Fruit fly (Drosophila melanogaster): ENCODE measurements around the gene capt.
A peak's percentile ranks its signal among the peaks of the same experiment; 100 is the strongest.

capt gene

DNA sequence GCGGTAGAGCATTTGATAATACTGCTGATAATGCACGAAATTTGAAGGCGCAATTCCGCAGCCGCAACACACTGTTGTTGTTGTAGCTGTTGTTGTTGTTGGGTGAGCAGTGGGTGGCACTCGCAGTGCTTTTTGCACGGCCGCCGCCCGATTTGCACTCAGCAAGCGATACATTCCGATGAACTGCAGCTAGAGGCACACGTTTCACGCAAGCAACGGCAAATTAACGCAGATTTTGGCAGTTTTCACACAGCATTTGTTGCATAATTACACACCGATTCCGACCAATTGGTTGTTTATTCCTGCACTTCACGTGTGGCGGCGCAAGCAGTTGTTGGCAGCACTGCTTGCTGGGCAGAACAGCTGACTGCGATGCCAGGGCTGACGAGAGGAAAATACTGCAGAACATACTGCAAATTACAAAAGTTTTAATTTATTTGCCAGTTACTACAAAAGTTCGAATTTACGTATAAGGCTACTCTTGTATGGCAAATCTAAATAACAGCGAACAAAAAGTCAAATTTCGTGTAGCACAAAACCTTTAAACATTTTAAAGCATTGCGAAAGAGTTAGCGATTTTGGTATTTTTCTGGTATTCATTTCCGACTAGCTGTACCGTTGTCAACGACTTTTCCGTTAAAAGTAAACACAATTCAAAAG lies 49.9 kb downstream of the capt start, which contains the start of the genes PolrMT and CG14339 (continued):
- peak; percentile 25 for TF ChIP-seq shn (GFP tag; optimal IDR thresholded peaks at IDR 0.05)
- no peak for TF ChIP-seq CTCF (GFP tag; optimal IDR thresholded peaks at IDR 0.05)
- TF ChIP-seq CG1529 (GFP tag; optimal IDR thresholded peaks at IDR 0.05) = no peak
- TF ChIP-seq usp (GFP tag; optimal IDR thresholded peaks at IDR 0.05) = no peak
- TF ChIP-seq CG13424 (tag; optimal IDR thresholded peaks at IDR 0.05) = peak; percentile 29
- peak; percentile 38 for TF ChIP-seq phol (tag; optimal IDR thresholded peaks at IDR 0.05)
- peak in 1 of 2 experiments; percentile 46 for TF ChIP-seq dpn (GFP tag; optimal IDR thresholded peaks at IDR 0.05)
- TF ChIP-seq CG17568 (GFP tag; optimal IDR thresholded peaks at IDR 0.05) = no peak
- TF ChIP-seq Hr51 (GFP tag; optimal IDR thresholded peaks at IDR 0.05) = no peak
- peak; percentile 19 for TF ChIP-seq CG18011 (GFP tag; optimal IDR thresholded peaks at IDR 0.05)
- peak; percentile 24 for TF ChIP-seq CG10979 (tag; optimal IDR thresholded peaks at IDR 0.05)
- no peak for TF ChIP-seq Asciz (GFP tag; optimal IDR thresholded peaks at IDR 0.05)
- TF ChIP-seq CG9215 (GFP tag; IDR thresholded peaks at IDR 0.05) = no peak
- peak; percentile 59 for TF ChIP-seq E2f2 (GFP tag; IDR thresholded peaks at IDR 0.05)
- peak; percentile 89 for TF ChIP-seq Med (GFP tag)
- no peak for TF ChIP-seq CG11085 (GFP tag; IDR thresholded peaks at IDR 0.05)
- TF ChIP-seq nmo (GFP tag; optimal IDR thresholded peaks at IDR 0.05) = peak; percentile 62
- TF ChIP-seq twi (tag; optimal IDR thresholded peaks at IDR 0.05) = peak; percentile 38
- TF ChIP-seq Ptx1 (GFP tag; IDR thresholded peaks at IDR 0.05) = no peak
- TF ChIP-seq disco-r (GFP tag; optimal IDR thresholded peaks at IDR 0.05) = no peak
- TF ChIP-seq ato (GFP tag; IDR thresholded peaks at IDR 0.05; ENCODE audit: partially characterized antibody) = no peak
- no peak for TF ChIP-seq CG10209 (GFP tag; optimal IDR thresholded peaks at IDR 0.05)
- no peak for TF ChIP-seq CG1647 (GFP tag; optimal IDR thresholded peaks at IDR 0.05)
- no peak for TF ChIP-seq Taf1 (GFP tag; IDR thresholded peaks at IDR 0.05)
- peak; percentile 37 for TF ChIP-seq stwl (tag; optimal IDR thresholded peaks at IDR 0.05)
- TF ChIP-seq CG10431 (GFP tag; optimal IDR thresholded peaks at IDR 0.05) = no peak
- TF ChIP-seq CG14050 (GFP tag; IDR thresholded peaks at IDR 0.05) = no peak
- TF ChIP-seq CG4328 (GFP tag; optimal IDR thresholded peaks at IDR 0.05) = no peak
- TF ChIP-seq CG10366 (GFP tag; IDR thresholded peaks at IDR 0.05) = no peak
- TF ChIP-seq ind (GFP tag; optimal IDR thresholded peaks at IDR 0.05) = no peak
- no peak for TF ChIP-seq Oaz (GFP tag; IDR thresholded peaks at IDR 0.05)
- no peak for TF ChIP-seq prd (optimal IDR thresholded peaks at IDR 0.05)
- TF ChIP-seq prd (GFP tag; IDR thresholded peaks at IDR 0.05) = peak; percentile 30; the same call in 2 of the 3 replicates
- no peak for TF ChIP-seq CG12071 (GFP tag; optimal IDR thresholded peaks at IDR 0.05)

DNA sequence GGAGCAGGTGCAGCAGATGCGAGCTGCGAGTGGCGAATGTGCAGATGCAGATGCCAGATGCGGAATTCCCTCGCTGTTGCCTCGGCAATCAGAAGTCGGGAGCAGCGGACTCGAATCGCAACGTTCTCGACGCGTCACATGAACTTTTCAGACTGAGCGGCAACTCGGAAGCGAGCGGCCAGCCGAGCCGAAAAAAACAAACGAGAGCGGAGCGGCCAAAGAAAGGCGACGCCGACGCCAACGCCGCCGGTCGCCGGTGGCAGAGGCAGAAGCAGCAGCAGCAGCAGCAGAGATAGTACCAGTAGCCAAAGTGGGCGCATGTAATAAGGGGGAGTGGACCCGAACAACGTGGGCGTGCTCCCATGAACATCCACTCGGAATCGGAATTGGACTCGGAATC lies 55.7 kb downstream of the capt start, which contains the start of gene CG4629:
CG4629 (minus strand) TSS at position 156 of the 400 bp plus-strand sequence.
- TF ChIP-seq Pdp1 (GFP tag; optimal IDR thresholded peaks at IDR 0.05) = peak in 1 of 2 experiments; percentile 2
- TF ChIP-seq unc-4 (GFP tag; IDR thresholded peaks at IDR 0.05; ENCODE audit: partially characterized antibody) = 0 out of 2 replicates have a peak, but pooled peaks have one; percentile 22
- TF ChIP-seq CG32532 (GFP tag; IDR thresholded peaks at IDR 0.05) = 0 out of 2 replicates have a peak, but pooled peaks have one; percentile 48
- no peak for TF ChIP-seq row (GFP tag; IDR thresholded peaks at IDR 0.05)
- TF ChIP-seq Bgb (GFP tag; IDR thresholded peaks at IDR 0.05; ENCODE audit: partially characterized antibody) = peak; percentile 53; the same call in 1 of the 2 replicates
- peak; percentile 14 for TF ChIP-seq Fer1 (GFP tag; optimal IDR thresholded peaks at IDR 0.05)
- peak; percentile 21 for TF ChIP-seq eyg (GFP tag; optimal IDR thresholded peaks at IDR 0.05)
- TF ChIP-seq NC2β (GFP tag; optimal IDR thresholded peaks at IDR 0.05) = no peak
- no peak for TF ChIP-seq hkb (optimal IDR thresholded peaks at IDR 0.05)
- peak; percentile 41; the same call in 1 of the 2 replicates for TF ChIP-seq hkb (GFP tag; IDR thresholded peaks at IDR 0.05)
- peak; percentile 19; the same call in 1 of the 4 replicates for TF ChIP-seq Dll (GFP tag; IDR thresholded peaks at IDR 0.05; ENCODE audit: partially characterized antibody)
- TF ChIP-seq br (optimal IDR thresholded peaks at IDR 0.05) = no peak
- peak; percentile 49; the same call in 1 of the 3 replicates for TF ChIP-seq HLH4C (GFP tag; IDR thresholded peaks at IDR 0.05; ENCODE audit: partially characterized antibody)
- peak; percentile 96 for TF ChIP-seq z (GFP tag; IDR thresholded peaks at IDR 0.05)
- peak; percentile 26; the same call in 1 of the 2 replicates for TF ChIP-seq ato (GFP tag; IDR thresholded peaks at IDR 0.05; ENCODE audit: partially characterized antibody)
- TF ChIP-seq ci (GFP tag; IDR thresholded peaks at IDR 0.05) = peak; percentile 52; the same call in 2 of the 3 replicates
- TF ChIP-seq Trl (optimal IDR thresholded peaks at IDR 0.05) = peak in 1 of 2 experiments; percentile 53
- TF ChIP-seq Trl (GFP tag; optimal IDR thresholded peaks at IDR 0.05) = no peak
- TF ChIP-seq wek (GFP tag; optimal IDR thresholded peaks at IDR 0.05) = no peak
